Fruit fly (Drosophila melanogaster) whole organism, adult: ENCODE measurements around the gene wgn.

Experiments used
- CG12768 ChIP-seq: fragments of 200-800 bp; sonication (Bioruptor generic); optimal IDR thresholded peaks from 2 replicates; lab custom pipeline; 2017; ENCODE audit warnings: missing biosample characterization, missing genetic modification characterization, mild to moderate bottlenecking, moderate library complexity, missing genetic modification reagents
- CG5204 ChIP-seq: fragments of 200-800 bp; sonication (Bioruptor generic); optimal IDR thresholded peaks from 2 replicates; lab custom pipeline; 2016; ENCODE audit warnings: missing biosample characterization, missing genetic modification characterization
- CG7045 ChIP-seq: fragments of 200-800 bp; sonication (Bioruptor generic); optimal IDR thresholded peaks from 2 replicates; lab custom pipeline; 2017; ENCODE audit warnings: missing biosample characterization, mild to moderate bottlenecking, missing genetic modification characterization
- CG7101 ChIP-seq: fragments of 200-800 bp; sonication (Bioruptor generic); optimal IDR thresholded peaks from 2 replicates; lab custom pipeline; 2018; ENCODE audit warnings: missing biosample characterization, mild to moderate bottlenecking, missing genetic modification characterization, moderate library complexity
- Crg-1 ChIP-seq: fragments of 200-800 bp; sonication (Bioruptor generic); optimal IDR thresholded peaks from 2 replicates; lab custom pipeline; 2016; ENCODE audit warnings: missing biosample characterization, missing genetic modification characterization
- Hr96 ChIP-seq: fragments of 200-800 bp; sonication (Bioruptor generic); optimal IDR thresholded peaks from 2 replicates; lab custom pipeline; 2016; ENCODE audit warnings: missing biosample characterization, missing genetic modification characterization
- Mnt ChIP-seq: fragments of 200-800 bp; sonication (Bioruptor generic); optimal IDR thresholded peaks from 2 replicates; lab custom pipeline; 2016; ENCODE audit warnings: missing biosample characterization, mild to moderate bottlenecking, missing genetic modification characterization
- cic ChIP-seq: fragments of 200-800 bp; sonication (Bioruptor generic); optimal IDR thresholded peaks from 2 replicates; lab custom pipeline; 2017; ENCODE audit warnings: missing biosample characterization, mild to moderate bottlenecking, missing genetic modification characterization, moderate library complexity
- cnc ChIP-seq, 2 experiments: fragments of >200 bp; optimal IDR thresholded peaks; 2 replicates each; lab custom pipeline; 2017
- kay ChIP-seq: fragments of 200-800 bp; sonication (Bioruptor generic); peaks from one replicate; lab custom pipeline; 2016; ENCODE audit warnings: missing biosample characterization, missing genetic modification characterization, borderline replicate concordance
- ovo ChIP-seq: fragments of 200-800 bp; sonication (Bioruptor generic); optimal IDR thresholded peaks from 2 replicates; lab custom pipeline; 2016; ENCODE audit warnings: missing biosample characterization, missing genetic modification characterization
- tj ChIP-seq: fragments of 200-800 bp; sonication (Bioruptor generic); optimal IDR thresholded peaks from 3 replicates; lab custom pipeline; 2017; ENCODE audit warnings: missing biosample characterization, mild to moderate bottlenecking, missing genetic modification characterization, moderate library complexity
- toe ChIP-seq: fragments of 200-800 bp; sonication (Bioruptor generic); optimal IDR thresholded peaks from 2 replicates; lab custom pipeline; 2016; ENCODE audit warnings: missing biosample characterization, missing genetic modification characterization

wgn gene

DNA sequence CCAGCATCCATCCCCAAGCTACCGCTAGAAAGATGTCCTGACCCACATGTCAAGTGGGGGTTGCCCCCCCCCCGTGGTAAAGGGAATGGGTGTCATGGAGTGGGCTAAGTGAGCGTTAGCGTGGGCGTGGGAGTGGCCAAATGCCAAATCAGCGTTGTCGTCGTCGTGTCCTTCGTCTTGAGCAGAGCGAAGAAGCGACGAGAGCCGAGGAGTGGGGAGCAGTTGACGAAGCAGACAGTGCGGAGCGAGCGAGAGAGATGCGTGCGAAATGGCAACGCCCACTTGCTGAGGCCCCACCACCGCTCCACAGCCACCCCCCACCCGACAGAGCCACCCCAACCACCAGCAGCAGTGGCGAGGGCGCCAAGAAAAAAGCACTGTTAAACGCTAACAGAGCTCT, 59.6 kb downstream of the wgn start:
- no peak for TF ChIP-seq kay (GFP tag; lab: Kevin White, UChicago)
- no peak for TF ChIP-seq tj
- TF ChIP-seq CG7045 (GFP tag; lab: Kevin White, UChicago) = no peak
- TF ChIP-seq cnc (optimal IDR thresholded peaks at IDR 0.05; lab: Kevin White, UChicago) = no peak
- TF ChIP-seq CG12768 (GFP tag; lab: Kevin White, UChicago) = no peak
- no peak for TF ChIP-seq CG5204 (GFP tag; lab: Kevin White, UChicago)
- no peak for TF ChIP-seq toe (GFP tag; lab: Kevin White, UChicago)
- no peak for TF ChIP-seq cic
- TF ChIP-seq ovo (GFP tag; lab: Kevin White, UChicago) = no peak
- TF ChIP-seq Crg-1 (GFP tag; lab: Kevin White, UChicago) = no peak
- no peak for TF ChIP-seq Mnt
- TF ChIP-seq Hr96 (GFP tag; lab: Kevin White, UChicago) = no peak
- no peak for TF ChIP-seq CG7101 (tag; lab: Kevin White, UChicago)
